Worm (Caenorhabditis elegans) whole organism, late embryonic: ENCODE results near the gene srh-82.

ENCODE experiments used
- F13H6.1 ChIP-seq: sonication (generic microtip); optimal IDR thresholded peaks from 2 replicates; lab custom pipeline; 2016; ENCODE audit warnings: missing genetic modification characterization, missing compliant biosample characterization
- T23F11.4 ChIP-seq: fragments of 200-800 bp; sonication (Bioruptor generic); optimal IDR thresholded peaks from 2 replicates; lab custom pipeline; 2018; ENCODE audit warnings: mild to moderate bottlenecking, missing genetic modification characterization, missing compliant biosample characterization
- ceh-24 ChIP-seq: sonication (generic microtip); optimal IDR thresholded peaks from 2 replicates; lab custom pipeline; 2016; ENCODE audit warnings: mild to moderate bottlenecking, missing genetic modification characterization, missing compliant biosample characterization
- ceh-31 ChIP-seq: sonication (generic microtip); optimal IDR thresholded peaks from 2 replicates; lab custom pipeline; 2016; ENCODE audit warnings: missing genetic modification characterization, missing compliant biosample characterization
- ceh-45 ChIP-seq: fragments of 200-800 bp; sonication (Bioruptor generic); IDR thresholded peaks from 2 replicates; pipeline ENCODE4 v1.3.6; 2022; ENCODE audit warnings: missing genetic modification reagents, missing genetic modification characterization, missing compliant biosample characterization
- che-1 ChIP-seq: sonication (generic microtip); optimal IDR thresholded peaks from 2 replicates; lab custom pipeline; 2016; ENCODE audit warnings: mild to moderate bottlenecking, missing genetic modification characterization, missing compliant biosample characterization
- elt-4 ChIP-seq: sonication (generic microtip); optimal IDR thresholded peaks from 2 replicates; lab custom pipeline; 2016; ENCODE audit warnings: missing genetic modification characterization, missing compliant biosample characterization
- ets-4 ChIP-seq: sonication (generic microtip); optimal IDR thresholded peaks from 2 replicates; lab custom pipeline; 2016; ENCODE audit warnings: missing genetic modification characterization, missing compliant biosample characterization
- hlh-15 ChIP-seq: sonication (generic microtip); optimal IDR thresholded peaks from 2 replicates; lab custom pipeline; 2016; ENCODE audit warnings: missing genetic modification characterization, missing compliant biosample characterization
- hlh-30 ChIP-seq: sonication (generic microtip); optimal IDR thresholded peaks from 2 replicates; lab custom pipeline; 2017; ENCODE audit warnings: antibody characterized with exemption, missing genetic modification characterization, missing compliant biosample characterization; ENCODE audit not compliant: insufficient read depth
- mec-3 ChIP-seq: sonication (generic microtip); optimal IDR thresholded peaks from 2 replicates; lab custom pipeline; 2016; ENCODE audit warnings: borderline replicate concordance, missing genetic modification characterization, missing compliant biosample characterization
- npax-4 ChIP-seq: sonication (generic microtip); optimal IDR thresholded peaks from 2 replicates; lab custom pipeline; 2016; ENCODE audit warnings: missing genetic modification characterization, missing compliant biosample characterization
- pha-4 ChIP-seq: fragments of 150-350 bp; optimal IDR thresholded peaks from 2 replicates; lab custom pipeline; 2018; ENCODE audit warnings: missing biosample characterization, missing genetic modification reagents, missing genetic modification characterization
- sdc-2 ChIP-seq: sonication (generic microtip); optimal IDR thresholded peaks from 2 replicates; lab custom pipeline; 2016; ENCODE audit warnings: missing genotype, missing genetic modification characterization, missing compliant biosample characterization
- unc-3 ChIP-seq, 2 experiments: fragments of 200-800 bp in 1 of 2; sonication (Bioruptor generic) in 1 of 2; sonication (generic microtip) in 1 of 2; conservative IDR thresholded peaks in 1 of 2; optimal IDR thresholded peaks in 1 of 2; 2 replicates each; pipeline versions ENCODE4 v1.3.6 to Lab custom; 2016 to 2022; ENCODE audit warnings: missing compliant biosample characterization in 2 of 2, missing genetic modification characterization in 2 of 2, missing genetic modification reagents in 1 of 2
- unc-42 ChIP-seq: sonication (generic microtip); optimal IDR thresholded peaks from 2 replicates; lab custom pipeline; 2016; ENCODE audit warnings: missing genotype, missing genetic modification characterization, missing compliant biosample characterization
- ztf-16 ChIP-seq: sonication (generic microtip); optimal IDR thresholded peaks from 2 replicates; lab custom pipeline; 2017; ENCODE audit warnings: missing genetic modification characterization, missing compliant biosample characterization

Gene srh-82

ce11 chrV:189436-189835, 44.5 kb downstream of the srh-82 start:
- no peak for TF ChIP-seq sdc-2 (tag; lab: Kevin White, UChicago)
- peak; percentile 76 for TF ChIP-seq elt-4 (tag; lab: Kevin White, UChicago)
- no peak for TF ChIP-seq hlh-15
- TF ChIP-seq hlh-30 (tag; lab: Kevin White, UChicago), result no peak
- TF ChIP-seq pha-4 (tag; lab: Kevin White, UChicago), result no peak
- peak; percentile 66 for TF ChIP-seq mec-3 (tag; lab: Kevin White, UChicago)
- TF ChIP-seq che-1 (tag; lab: Kevin White, UChicago), result no peak
- no peak for TF ChIP-seq ceh-31
- TF ChIP-seq unc-42, result no peak
- no peak for TF ChIP-seq T23F11.4
- TF ChIP-seq ztf-16, result no peak
- no peak for TF ChIP-seq npax-4
- no peak for TF ChIP-seq ets-4 (tag; lab: Kevin White, UChicago)
- TF ChIP-seq F13H6.1 (tag; lab: Kevin White, UChicago), result no peak

ce11 chrV:194760-195159, 49.9 kb downstream of the srh-82 start:
- TF ChIP-seq ceh-24 (tag; lab: Kevin White, UChicago), result no peak
- no peak for TF ChIP-seq unc-3 (GFP tag; conservative IDR thresholded peaks at IDR 0.05; lab: Robert Waterston, UW)
- no peak for TF ChIP-seq unc-3 (tag; optimal IDR thresholded peaks at IDR 0.05; lab: Kevin White, UChicago)
- peak; percentile 77 for TF ChIP-seq elt-4 (tag; lab: Kevin White, UChicago)
- TF ChIP-seq ceh-45, result no peak
